Worm (Caenorhabditis elegans) whole organism, L1 larva: ENCODE data around the gene clec-238.

Experiments
- C04F5.9 ChIP-seq: sonication (generic microtip); optimal IDR thresholded peaks from 2 replicates; lab custom pipeline; 2016; ENCODE audit warnings: missing genetic modification characterization, missing compliant biosample characterization
- C16A3.4 ChIP-seq: fragments of 150-350 bp; optimal IDR thresholded peaks from 2 replicates; lab custom pipeline; 2014; ENCODE audit warnings: missing biosample characterization, missing genetic modification characterization
- aha-1 ChIP-seq: fragments of 150-350 bp; optimal IDR thresholded peaks from 2 replicates; lab custom pipeline; 2014; ENCODE audit warnings: missing biosample characterization, missing genetic modification characterization
- alr-1 ChIP-seq: fragments of 200-800 bp; sonication (Bioruptor generic); optimal IDR thresholded peaks from 2 replicates; lab custom pipeline; 2018; ENCODE audit warnings: borderline replicate concordance, mild to moderate bottlenecking, missing genetic modification characterization, missing compliant biosample characterization
- aly-2 ChIP-seq: fragments of 150-350 bp; optimal IDR thresholded peaks from 2 replicates; lab custom pipeline; 2014; ENCODE audit warnings: missing biosample characterization, missing genetic modification characterization
- ama-1 ChIP-seq: fragments of 150-350 bp; optimal IDR thresholded peaks from 2 replicates; lab custom pipeline; 2014
- ceh-63 ChIP-seq: fragments of 200-800 bp; sonication (Bioruptor generic); optimal IDR thresholded peaks from 2 replicates; lab custom pipeline; 2018; ENCODE audit warnings: mild to moderate bottlenecking, missing genetic modification characterization, missing compliant biosample characterization
- ceh-8 ChIP-seq: fragments of 200-800 bp; sonication (Bioruptor generic); optimal IDR thresholded peaks from 2 replicates; lab custom pipeline; 2018; ENCODE audit warnings: mild to moderate bottlenecking, missing genetic modification characterization, moderate library complexity, missing compliant biosample characterization
- ceh-90 ChIP-seq: sonication (generic microtip); optimal IDR thresholded peaks from 2 replicates; lab custom pipeline; 2016; ENCODE audit warnings: missing genetic modification characterization, missing compliant biosample characterization
- ces-1 ChIP-seq: fragments of 150-350 bp; optimal IDR thresholded peaks from 2 replicates; lab custom pipeline; 2014; ENCODE audit warnings: missing biosample characterization, missing genetic modification reagents, missing genetic modification characterization
- efl-1 ChIP-seq, 4 experiments: fragments of 150-350 bp; optimal IDR thresholded peaks in 3 of 4; peaks in 1 of 4; 1 replicate in 1 of 4; 2 replicates in 3 of 4; lab custom pipeline; 2014; ENCODE audit warnings: missing biosample characterization in 2 of 4, missing genetic modification characterization in 2 of 4, missing genetic modification reagents in 2 of 4
- elt-2 ChIP-seq: sonication (generic microtip); optimal IDR thresholded peaks from 2 replicates; lab custom pipeline; 2016; ENCODE audit warnings: missing genetic modification characterization, mild to moderate bottlenecking, inconsistent platforms, missing compliant biosample characterization, missing genetic modification reagents
- elt-3 ChIP-seq, 6 experiments: fragments of 150-350 bp in 1 of 6; sonication (generic microtip); optimal IDR thresholded peaks; 2 replicates each; lab custom pipeline; 2017 to 2018; ENCODE audit warnings: missing biosample characterization in 6 of 6, missing genetic modification characterization in 6 of 6, inconsistent platforms in 1 of 6
- fkh-8 ChIP-seq: sonication (generic microtip); optimal IDR thresholded peaks from 2 replicates; lab custom pipeline; 2016; ENCODE audit warnings: mild to moderate bottlenecking, missing genetic modification characterization, missing compliant biosample characterization
- hlh-17 ChIP-seq: fragments of 200-800 bp; sonication (Bioruptor generic); optimal IDR thresholded peaks from 2 replicates; lab custom pipeline; 2018; ENCODE audit warnings: missing genetic modification characterization, mild to moderate bottlenecking, missing compliant biosample characterization, moderate library complexity, borderline replicate concordance
- hlh-4 ChIP-seq: sonication (generic microtip); optimal IDR thresholded peaks from 2 replicates; lab custom pipeline; 2016; ENCODE audit warnings: mild to moderate bottlenecking, missing genetic modification characterization, missing compliant biosample characterization
- hpl-2 ChIP-seq: fragments of 150-350 bp; optimal IDR thresholded peaks from 2 replicates; lab custom pipeline; 2014; ENCODE audit warnings: missing biosample characterization, missing genetic modification reagents, missing genetic modification characterization
- irx-1 ChIP-seq: sonication (generic microtip); optimal IDR thresholded peaks from 2 replicates; lab custom pipeline; 2016; ENCODE audit warnings: missing genetic modification characterization, missing compliant biosample characterization
- isw-1 ChIP-seq: fragments of 200-800 bp; sonication (Bioruptor generic); IDR thresholded peaks from 2 replicates; pipeline ENCODE4 v1.3.6; 2022; ENCODE audit warnings: missing genetic modification characterization, missing compliant biosample characterization
- lin-14 ChIP-seq: fragments of 200-800 bp; sonication (Bioruptor generic); optimal IDR thresholded peaks from 2 replicates; lab custom pipeline; 2018; ENCODE audit warnings: mild to moderate bottlenecking, missing genetic modification characterization, moderate library complexity, missing compliant biosample characterization
- lin-35 ChIP-seq, 2 experiments: fragments of 150-350 bp; optimal IDR thresholded peaks; 2 replicates each; lab custom pipeline; 2014; ENCODE audit warnings: missing biosample characterization in 2 of 2, missing genetic modification characterization in 2 of 2, missing genetic modification reagents in 2 of 2
- mab-9 ChIP-seq: fragments of 200-800 bp; sonication (Bioruptor generic); IDR thresholded peaks from 2 replicates; pipeline ENCODE4 v1.3.6; 2022; ENCODE audit warnings: missing genetic modification reagents, missing genetic modification characterization, missing compliant biosample characterization
- mef-2 ChIP-seq: fragments of 150-350 bp; optimal IDR thresholded peaks from 2 replicates; lab custom pipeline; 2014; ENCODE audit warnings: missing biosample characterization, missing genetic modification characterization
- mep-1 ChIP-seq: fragments of 150-350 bp; optimal IDR thresholded peaks from 2 replicates; lab custom pipeline; 2014; ENCODE audit warnings: missing biosample characterization, missing genetic modification characterization
- nhr-11 ChIP-seq: fragments of 150-350 bp; optimal IDR thresholded peaks from 2 replicates; lab custom pipeline; 2014; ENCODE audit warnings: missing biosample characterization, missing genetic modification characterization
- nhr-12 ChIP-seq: sonication (generic microtip); optimal IDR thresholded peaks from 2 replicates; lab custom pipeline; 2017; ENCODE audit warnings: missing biosample characterization, missing genetic modification characterization
- nhr-20 ChIP-seq: sonication (generic microtip); optimal IDR thresholded peaks from 2 replicates; lab custom pipeline; 2016; ENCODE audit warnings: mild to moderate bottlenecking, missing genetic modification characterization, missing compliant biosample characterization
- nhr-237 ChIP-seq: fragments of 150-350 bp; optimal IDR thresholded peaks from 2 replicates; lab custom pipeline; 2014; ENCODE audit warnings: missing biosample characterization, missing genetic modification characterization
- nhr-28 ChIP-seq: fragments of 150-350 bp; optimal IDR thresholded peaks from 2 replicates; lab custom pipeline; 2014; ENCODE audit warnings: missing biosample characterization, missing genetic modification characterization
- nhr-71 ChIP-seq: sonication (generic microtip); optimal IDR thresholded peaks from 2 replicates; lab custom pipeline; 2016; ENCODE audit warnings: mild to moderate bottlenecking, missing genetic modification characterization, moderate library complexity, missing compliant biosample characterization
- nhr-77 ChIP-seq: fragments of 150-350 bp; optimal IDR thresholded peaks from 2 replicates; lab custom pipeline; 2014; ENCODE audit warnings: missing biosample characterization, missing genetic modification characterization
- nhr-85 ChIP-seq: sonication (generic microtip); peaks from one replicate; lab custom pipeline; 2016; ENCODE audit warnings: missing genetic modification characterization, inconsistent platforms, missing compliant biosample characterization
- nhr-90 ChIP-seq: sonication (generic microtip); optimal IDR thresholded peaks from 2 replicates; lab custom pipeline; 2016; ENCODE audit warnings: mild to moderate bottlenecking, missing genetic modification characterization, missing compliant biosample characterization; ENCODE audit not compliant: poor library complexity
- pag-3 ChIP-seq: sonication (generic microtip); optimal IDR thresholded peaks from 2 replicates; lab custom pipeline; 2017; ENCODE audit warnings: missing genetic modification characterization, mild to moderate bottlenecking, missing compliant biosample characterization, antibody characterized with exemption, borderline replicate concordance; ENCODE audit not compliant: insufficient read depth
- pqm-1 ChIP-seq: sonication (generic microtip); optimal IDR thresholded peaks from 3 replicates; lab custom pipeline; 2017; ENCODE audit warnings: missing biosample characterization, missing genetic modification characterization
- snpc-4 ChIP-seq: fragments of 150-350 bp; optimal IDR thresholded peaks from 2 replicates; lab custom pipeline; 2014; ENCODE audit warnings: missing biosample characterization, missing genetic modification characterization
- sox-4 ChIP-seq: sonication (generic microtip); optimal IDR thresholded peaks from 2 replicates; lab custom pipeline; 2016; ENCODE audit warnings: missing genetic modification characterization, missing compliant biosample characterization
- sptf-1 ChIP-seq: fragments of 150-350 bp; optimal IDR thresholded peaks from 2 replicates; lab custom pipeline; 2014; ENCODE audit warnings: missing biosample characterization, missing genetic modification characterization
- sup-37 ChIP-seq: fragments of 200-800 bp; sonication (Bioruptor generic); optimal IDR thresholded peaks from 2 replicates; lab custom pipeline; 2018; ENCODE audit warnings: mild to moderate bottlenecking, missing genetic modification characterization, missing compliant biosample characterization
- swsn-7 ChIP-seq: sonication (generic microtip); optimal IDR thresholded peaks from 2 replicates; lab custom pipeline; 2016; ENCODE audit warnings: missing genetic modification characterization, missing compliant biosample characterization
- unc-30 ChIP-seq: sonication (generic microtip); optimal IDR thresholded peaks from 2 replicates; lab custom pipeline; 2017; ENCODE audit warnings: missing biosample characterization, missing genetic modification characterization
- unc-86 ChIP-seq: sonication (generic microtip); optimal IDR thresholded peaks from 2 replicates; lab custom pipeline; 2016; ENCODE audit warnings: missing genetic modification characterization, missing compliant biosample characterization
- vab-15 ChIP-seq: sonication (generic microtip); optimal IDR thresholded peaks from 2 replicates; lab custom pipeline; 2017; ENCODE audit warnings: missing genotype, mild to moderate bottlenecking, missing genetic modification characterization, missing compliant biosample characterization
- xbp-1 ChIP-seq: sonication (generic microtip); optimal IDR thresholded peaks from 2 replicates; lab custom pipeline; 2016; ENCODE audit warnings: missing genetic modification characterization, missing compliant biosample characterization
- zag-1 ChIP-seq: fragments of 150-350 bp; optimal IDR thresholded peaks from 2 replicates; lab custom pipeline; 2014; ENCODE audit warnings: missing biosample characterization, missing genetic modification characterization
- zip-4 ChIP-seq: fragments of 200-800 bp; sonication (Bioruptor generic); optimal IDR thresholded peaks from 2 replicates; lab custom pipeline; 2018; ENCODE audit warnings: mild to moderate bottlenecking, missing genetic modification characterization, moderate library complexity, missing compliant biosample characterization
- ztf-4 ChIP-seq: fragments of 150-350 bp; optimal IDR thresholded peaks from 2 replicates; lab custom pipeline; 2014; ENCODE audit warnings: missing biosample characterization, missing genetic modification characterization

The clec-238 gene

DNA sequence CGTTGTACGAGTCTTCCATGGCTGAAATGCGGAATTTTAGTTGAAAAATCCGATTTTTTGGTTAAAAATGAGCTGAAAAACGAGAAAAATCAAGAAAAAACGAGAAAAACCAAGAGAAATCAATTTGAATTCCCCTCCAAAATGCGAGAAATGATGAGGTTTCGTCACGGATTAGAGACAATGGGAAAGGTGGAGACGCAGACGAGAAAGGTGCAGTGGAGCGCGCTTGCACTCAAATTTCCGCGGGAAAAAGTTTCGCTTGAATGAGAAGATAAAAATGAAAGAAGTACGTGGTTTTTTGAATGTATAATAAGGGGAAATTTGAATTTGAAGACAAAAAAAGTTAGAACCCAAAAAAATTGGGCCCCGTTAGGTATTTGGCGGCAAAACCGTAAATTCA is 14.1 kb downstream of the clec-238 start, which contains the start of gene efl-1 (continued):
- TF ChIP-seq nhr-71 (tag; lab: Kevin White, UChicago) (peak; percentile 97), nhr-12 (tag; lab: Kevin White, UChicago) (no peak), fkh-8 (tag; lab: Kevin White, UChicago) (peak; percentile 91), snpc-4 (tag; lab: Kevin White, UChicago) (peak; percentile 95), alr-1 (no peak), sox-4 (peak; percentile 82), elt-3 (tag; optimal IDR thresholded peaks at IDR 0.05; lab: Kevin White, UChicago) (peak in 2 of 6 experiments; percentile 76 to 93), zip-4 (GFP tag; lab: Kevin White, UChicago) (peak; percentile 88), mep-1 (tag; lab: Kevin White, UChicago) (peak; percentile 94), C16A3.4 (tag; lab: Kevin White, UChicago) (peak; percentile 85), aha-1 (tag; lab: Kevin White, UChicago) (peak; percentile 60), sptf-1 (tag; lab: Kevin White, UChicago) (no peak), hlh-17 (GFP tag; lab: Kevin White, UChicago) (no peak), sup-37 (GFP tag; lab: Kevin White, UChicago) (peak; percentile 81), lin-14 (GFP tag; lab: Kevin White, UChicago) (peak; percentile 95), ama-1 (lab: Kevin White, UChicago) (no peak), elt-2 (peak; percentile 78), aly-2 (tag; lab: Kevin White, UChicago) (peak; percentile 77), vab-15 (tag; lab: Kevin White, UChicago) (peak; percentile 51), ceh-63 (no peak), hpl-2 (GFP tag; lab: Kevin White, UChicago) (no peak), nhr-237 (peak; percentile 88), C04F5.9 (peak; percentile 52), xbp-1 (peak; percentile 98), lin-35 (GFP tag; optimal IDR thresholded peaks at IDR 0.05; lab: Kevin White, UChicago) (peak; percentile 100), ztf-4 (tag; lab: Kevin White, UChicago) (peak; percentile 84), efl-1 (optimal IDR thresholded peaks at IDR 0.05; lab: Kevin White, UChicago) (peak; percentile 97 to 100), efl-1 (GFP tag; optimal IDR thresholded peaks at IDR 0.05 in 1 of 2; lab: Kevin White, UChicago) (peak in 1 of 2 experiments; percentile 100), ces-1 (no peak), unc-30 (no peak), nhr-11 (tag; lab: Kevin White, UChicago) (peak; percentile 77), mef-2 (tag; lab: Kevin White, UChicago) (peak; percentile 64), hlh-4 (tag; lab: Kevin White, UChicago) (no peak), irx-1 (tag; lab: Kevin White, UChicago) (peak; percentile 91), pag-3 (tag; lab: Kevin White, UChicago) (no peak), ceh-90 (tag; lab: Kevin White, UChicago) (peak; percentile 58), mab-9 (GFP tag; lab: Robert Waterston, UW) (peak; percentile 84), nhr-20 (tag; lab: Kevin White, UChicago) (peak; percentile 96), nhr-90 (tag; lab: Kevin White, UChicago) (peak; percentile 95), pqm-1 (tag; lab: Kevin White, UChicago) (no peak), ceh-8 (GFP tag; lab: Kevin White, UChicago) (peak; percentile 89), unc-86 (peak; percentile 92), zag-1 (peak; percentile 8), nhr-28 (tag; lab: Kevin White, UChicago) (no peak), swsn-7 (tag; lab: Kevin White, UChicago) (peak; percentile 96), nhr-77 (tag; lab: Kevin White, UChicago) (peak; percentile 92), isw-1 (GFP tag; lab: Robert Waterston, UW) (peak; percentile 90), nhr-85 (peak; percentile 95)
